Worm (Caenorhabditis elegans) whole organism, young adult: ENCODE data around the gene K02H11.9.

ENCODE experiments used
- F22D6.2 ChIP-seq: sonication (generic microtip); optimal IDR thresholded peaks from 2 replicates; lab custom pipeline; 2016; ENCODE audit warnings: mild to moderate bottlenecking, missing genetic modification characterization, missing compliant biosample characterization
- F49E8.2 ChIP-seq: sonication (generic microtip); optimal IDR thresholded peaks from 3 replicates; lab custom pipeline; 2017; ENCODE audit warnings: missing genetic modification characterization, mild to moderate bottlenecking, missing compliant biosample characterization, antibody characterized with exemption, moderate library complexity; ENCODE audit not compliant: insufficient read depth
- F52B5.7 ChIP-seq: sonication (generic microtip); optimal IDR thresholded peaks from 2 replicates; lab custom pipeline; 2016; ENCODE audit warnings: mild to moderate bottlenecking, missing genetic modification characterization, missing compliant biosample characterization
- F55B11.4 ChIP-seq: sonication (generic microtip); optimal IDR thresholded peaks from 2 replicates; lab custom pipeline; 2016; ENCODE audit warnings: missing compliant biosample characterization, missing genetic modification characterization, borderline replicate concordance; ENCODE audit not compliant: insufficient read depth
- F57C9.4 ChIP-seq: sonication (generic microtip); optimal IDR thresholded peaks from 2 replicates; lab custom pipeline; 2017; ENCODE audit warnings: mild to moderate bottlenecking, missing genetic modification characterization, missing compliant biosample characterization
- akir-1 ChIP-seq: fragments of 200-800 bp; sonication (Bioruptor generic); optimal IDR thresholded peaks from 2 replicates; lab custom pipeline; 2018; ENCODE audit warnings: mild to moderate bottlenecking, missing genetic modification characterization, moderate library complexity, missing compliant biosample characterization
- athp-1 ChIP-seq: sonication (generic microtip); optimal IDR thresholded peaks from 2 replicates; lab custom pipeline; 2017; ENCODE audit warnings: mild to moderate bottlenecking, missing genetic modification characterization, missing compliant biosample characterization
- attf-6 ChIP-seq: fragments of 200-800 bp; sonication (Bioruptor generic); IDR thresholded peaks from 2 replicates; pipeline ENCODE4 v1.3.6; 2022; ENCODE audit warnings: missing genetic modification reagents, missing genetic modification characterization, missing compliant biosample characterization
- cebp-2 ChIP-seq: fragments of 200-800 bp; sonication (Bioruptor generic); IDR thresholded peaks from 2 replicates; pipeline ENCODE4 v1.3.6; 2022; ENCODE audit warnings: missing genetic modification characterization, missing compliant biosample characterization
- ceh-40 ChIP-seq: fragments of 200-800 bp; sonication (Bioruptor generic); IDR thresholded peaks from 2 replicates; pipeline ENCODE4 v1.3.6; 2022; ENCODE audit warnings: missing genetic modification characterization, missing compliant biosample characterization
- ceh-58 ChIP-seq: fragments of 200-800 bp; sonication (Bioruptor generic); IDR thresholded peaks from 2 replicates; pipeline ENCODE4 v1.3.6; 2022; ENCODE audit warnings: missing genetic modification characterization, missing compliant biosample characterization
- ceh-79 ChIP-seq: sonication (generic microtip); optimal IDR thresholded peaks from 2 replicates; lab custom pipeline; 2017; ENCODE audit warnings: mild to moderate bottlenecking, missing genetic modification characterization, missing compliant biosample characterization
- die-1 ChIP-seq: sonication (generic microtip); optimal IDR thresholded peaks from 2 replicates; lab custom pipeline; 2016; ENCODE audit warnings: missing genotype, mild to moderate bottlenecking, missing genetic modification characterization, missing compliant biosample characterization
- dox-1 ChIP-seq: fragments of 200-800 bp; sonication (Bioruptor generic); IDR thresholded peaks from 2 replicates; pipeline ENCODE4 v1.3.6; 2022; ENCODE audit warnings: missing genetic modification reagents, missing genetic modification characterization, missing compliant biosample characterization
- dpff-1 ChIP-seq: sonication (generic microtip); optimal IDR thresholded peaks from 2 replicates; lab custom pipeline; 2017; ENCODE audit warnings: mild to moderate bottlenecking, missing genetic modification characterization, missing compliant biosample characterization
- egl-18 ChIP-seq: fragments of 200-800 bp; sonication (Bioruptor generic); IDR thresholded peaks from 2 replicates; pipeline ENCODE4 v1.3.6; 2022; ENCODE audit warnings: missing genetic modification reagents, missing genetic modification characterization, missing compliant biosample characterization
- egl-44 ChIP-seq: fragments of 200-800 bp; sonication (Bioruptor generic); IDR thresholded peaks from 2 replicates; pipeline ENCODE4 v1.3.6; 2022; ENCODE audit warnings: missing genetic modification reagents, missing genetic modification characterization, missing compliant biosample characterization
- fkh-3 ChIP-seq: sonication (generic microtip); optimal IDR thresholded peaks from 2 replicates; lab custom pipeline; 2016; ENCODE audit warnings: mild to moderate bottlenecking, missing genetic modification characterization, missing compliant biosample characterization
- gei-17 ChIP-seq: fragments of 200-800 bp; sonication (Bioruptor generic); optimal IDR thresholded peaks from 2 replicates; lab custom pipeline; 2018; ENCODE audit warnings: mild to moderate bottlenecking, missing genetic modification characterization, missing compliant biosample characterization
- him-1 ChIP-seq: sonication (generic microtip); optimal IDR thresholded peaks from 2 replicates; lab custom pipeline; 2016; ENCODE audit warnings: missing genotype, missing genetic modification reagents, missing genetic modification characterization, missing compliant biosample characterization
- hmg-1.2 ChIP-seq: fragments of 200-800 bp; sonication (Bioruptor generic); IDR thresholded peaks from 2 replicates; pipeline ENCODE4 v1.3.6; 2022; ENCODE audit warnings: missing genetic modification reagents, missing genetic modification characterization, missing compliant biosample characterization
- hrde-1 ChIP-seq: sonication (generic microtip); optimal IDR thresholded peaks from 2 replicates; lab custom pipeline; 2016; ENCODE audit warnings: missing genetic modification characterization, mild to moderate bottlenecking, missing compliant biosample characterization, moderate library complexity, missing genotype, missing genetic modification reagents, borderline replicate concordance
- hsf-1 ChIP-seq: fragments of 200-800 bp; sonication (Bioruptor generic); IDR thresholded peaks from 2 replicates; pipeline ENCODE4 v1.3.6; 2022; ENCODE audit warnings: missing genetic modification reagents, missing genetic modification characterization, missing compliant biosample characterization
- lin-54 ChIP-seq: fragments of 200-800 bp; sonication (Bioruptor generic); optimal IDR thresholded peaks from 2 replicates; lab custom pipeline; 2018; ENCODE audit warnings: mild to moderate bottlenecking, missing genetic modification characterization, missing compliant biosample characterization
- madf-10 ChIP-seq: sonication (generic microtip); optimal IDR thresholded peaks from 2 replicates; lab custom pipeline; 2016; ENCODE audit warnings: mild to moderate bottlenecking, missing genetic modification characterization, missing compliant biosample characterization
- mel-28 ChIP-seq: sonication (generic microtip); optimal IDR thresholded peaks from 2 replicates; lab custom pipeline; 2016; ENCODE audit warnings: borderline replicate concordance, mild to moderate bottlenecking, missing genetic modification characterization, missing compliant biosample characterization
- nfya-1 ChIP-seq: sonication (generic microtip); optimal IDR thresholded peaks from 2 replicates; lab custom pipeline; 2017; ENCODE audit warnings: antibody characterized with exemption, missing compliant biosample characterization, missing genetic modification characterization, borderline replicate concordance; ENCODE audit not compliant: insufficient read depth
- nhr-27 ChIP-seq: fragments of 200-800 bp; sonication (Bioruptor generic); optimal IDR thresholded peaks from 2 replicates; lab custom pipeline; 2018; ENCODE audit warnings: mild to moderate bottlenecking, missing genetic modification characterization, moderate library complexity, missing compliant biosample characterization
- pbrm-1 ChIP-seq: fragments of 200-800 bp; sonication (Bioruptor generic); IDR thresholded peaks from 2 replicates; pipeline ENCODE4 v1.3.6; 2022; ENCODE audit warnings: missing genetic modification reagents, missing genetic modification characterization, missing compliant biosample characterization
- rcor-1 ChIP-seq: fragments of 200-800 bp; sonication (Bioruptor generic); IDR thresholded peaks from 2 replicates; pipeline ENCODE4 v1.3.6; 2022; ENCODE audit warnings: missing genetic modification reagents, missing genetic modification characterization, missing compliant biosample characterization
- rec-8 ChIP-seq, 2 experiments: sonication (generic microtip); optimal IDR thresholded peaks; 2 replicates each; lab custom pipeline; 2016; ENCODE audit warnings: mild to moderate bottlenecking in 2 of 2, missing genetic modification characterization in 2 of 2, missing genetic modification reagents in 2 of 2, missing genotype in 2 of 2, missing biosample characterization in 1 of 2, missing compliant biosample characterization in 1 of 2, moderate library complexity in 1 of 2
- sdz-38 ChIP-seq: sonication (generic microtip); optimal IDR thresholded peaks from 2 replicates; lab custom pipeline; 2016; ENCODE audit warnings: missing genotype, missing genetic modification characterization, missing compliant biosample characterization
- sptf-2 ChIP-seq: fragments of 200-800 bp; sonication (Bioruptor generic); optimal IDR thresholded peaks from 2 replicates; lab custom pipeline; 2018; ENCODE audit warnings: mild to moderate bottlenecking, missing genetic modification characterization, missing compliant biosample characterization
- tlf-1 ChIP-seq: fragments of 200-800 bp; sonication (Bioruptor generic); optimal IDR thresholded peaks from 2 replicates; lab custom pipeline; 2018; ENCODE audit warnings: mild to moderate bottlenecking, missing genetic modification characterization, missing compliant biosample characterization
- unc-130 ChIP-seq: sonication (generic microtip); optimal IDR thresholded peaks from 2 replicates; lab custom pipeline; 2016; ENCODE audit warnings: missing genetic modification reagents, missing genetic modification characterization, missing compliant biosample characterization
- zfh-2 ChIP-seq: fragments of 200-800 bp; sonication (Bioruptor generic); conservative IDR thresholded peaks from 2 replicates; pipeline ENCODE4 v1.3.6; 2022; ENCODE audit warnings: missing genetic modification reagents, missing genetic modification characterization, missing compliant biosample characterization
- zim-3 ChIP-seq: sonication (generic microtip); optimal IDR thresholded peaks from 2 replicates; lab custom pipeline; 2017; ENCODE audit warnings: mild to moderate bottlenecking, missing genetic modification characterization, moderate library complexity, missing compliant biosample characterization
- ztf-22 ChIP-seq: fragments of 200-800 bp; sonication (Bioruptor generic); optimal IDR thresholded peaks from 2 replicates; lab custom pipeline; 2018; ENCODE audit warnings: mild to moderate bottlenecking, missing genetic modification characterization, moderate library complexity, missing compliant biosample characterization
- ztf-25 ChIP-seq: fragments of 200-800 bp; sonication (Bioruptor generic); IDR thresholded peaks from 2 replicates; pipeline ENCODE4 v1.3.6; 2022; ENCODE audit warnings: missing genetic modification reagents, missing genetic modification characterization, missing compliant biosample characterization
- ztf-28 ChIP-seq: fragments of 200-800 bp; sonication (Bioruptor generic); IDR thresholded peaks from 2 replicates; pipeline ENCODE4 v1.3.6; 2022; ENCODE audit warnings: missing genetic modification reagents, missing genetic modification characterization, missing compliant biosample characterization
- ztf-3 ChIP-seq: fragments of 200-800 bp; sonication (Bioruptor generic); optimal IDR thresholded peaks from 2 replicates; lab custom pipeline; 2018; ENCODE audit warnings: mild to moderate bottlenecking, missing genetic modification characterization, missing compliant biosample characterization
- ztf-6 ChIP-seq: fragments of 200-800 bp; sonication (Bioruptor generic); IDR thresholded peaks from 2 replicates; pipeline ENCODE4 v1.3.6; 2022; ENCODE audit warnings: missing genetic modification reagents, missing genetic modification characterization, missing compliant biosample characterization

Gene K02H11.9

ce11 chrV:1572585-1572984 is 35.7 kb upstream of the K02H11.9 start:
- TF ChIP-seq gei-17 (GFP tag; lab: Kevin White, UChicago): no peak
- TF ChIP-seq F49E8.2: no peak
- no peak for TF ChIP-seq akir-1 (GFP tag; lab: Kevin White, UChicago)
- TF ChIP-seq hrde-1 (tag; lab: Kevin White, UChicago): no peak
- no peak for TF ChIP-seq sptf-2 (GFP tag; lab: Kevin White, UChicago)
- no peak for TF ChIP-seq egl-44 (GFP tag; lab: Robert Waterston, UW)
- TF ChIP-seq tlf-1: no peak
- TF ChIP-seq cebp-2 (GFP tag; lab: Robert Waterston, UW): no peak
- no peak for TF ChIP-seq dpff-1
- TF ChIP-seq attf-6 (GFP tag; lab: Robert Waterston, UW): no peak

DNA sequence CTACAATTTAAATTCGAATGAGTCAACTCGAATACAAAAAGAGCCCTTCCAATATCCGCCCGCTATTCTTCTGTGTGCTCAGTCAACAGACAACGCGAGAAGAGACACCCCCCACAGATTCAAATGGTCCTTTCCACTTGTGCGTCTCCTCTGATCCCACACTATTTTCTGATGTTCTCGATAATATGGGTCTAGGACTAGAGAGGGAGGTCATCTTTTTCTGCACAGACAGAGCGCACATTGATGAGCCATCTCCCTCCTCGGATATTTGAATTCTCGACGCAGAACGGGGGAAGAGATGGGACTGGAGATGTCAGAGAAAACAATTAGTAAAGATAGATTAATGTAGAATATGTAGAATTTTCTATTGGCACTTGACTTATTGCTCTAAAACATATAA is 33.8 kb upstream of the K02H11.9 start:
- TF ChIP-seq pbrm-1 (GFP tag; lab: Robert Waterston, UW) (no peak), F22D6.2 (tag; lab: Kevin White, UChicago) (no peak), rcor-1 (GFP tag; lab: Robert Waterston, UW) (no peak), hsf-1 (GFP tag; lab: Robert Waterston, UW) (no peak), F57C9.4 (tag; lab: Kevin White, UChicago) (no peak), zfh-2 (no peak), egl-18 (GFP tag; lab: Robert Waterston, UW) (no peak), ztf-3 (no peak), nfya-1 (tag; lab: Kevin White, UChicago) (no peak), rec-8 (tag; optimal IDR thresholded peaks at IDR 0.05; lab: Kevin White, UChicago) (no peak), nhr-27 (tag; lab: Kevin White, UChicago) (no peak), sdz-38 (no peak), unc-130 (GFP tag; lab: Kevin White, UChicago) (no peak), dox-1 (GFP tag; lab: Robert Waterston, UW) (no peak), madf-10 (tag; lab: Kevin White, UChicago) (no peak), zim-3 (no peak), hmg-1.2 (no peak), die-1 (no peak), fkh-3 (no peak), cebp-2 (GFP tag; lab: Robert Waterston, UW) (no peak)

DNA sequence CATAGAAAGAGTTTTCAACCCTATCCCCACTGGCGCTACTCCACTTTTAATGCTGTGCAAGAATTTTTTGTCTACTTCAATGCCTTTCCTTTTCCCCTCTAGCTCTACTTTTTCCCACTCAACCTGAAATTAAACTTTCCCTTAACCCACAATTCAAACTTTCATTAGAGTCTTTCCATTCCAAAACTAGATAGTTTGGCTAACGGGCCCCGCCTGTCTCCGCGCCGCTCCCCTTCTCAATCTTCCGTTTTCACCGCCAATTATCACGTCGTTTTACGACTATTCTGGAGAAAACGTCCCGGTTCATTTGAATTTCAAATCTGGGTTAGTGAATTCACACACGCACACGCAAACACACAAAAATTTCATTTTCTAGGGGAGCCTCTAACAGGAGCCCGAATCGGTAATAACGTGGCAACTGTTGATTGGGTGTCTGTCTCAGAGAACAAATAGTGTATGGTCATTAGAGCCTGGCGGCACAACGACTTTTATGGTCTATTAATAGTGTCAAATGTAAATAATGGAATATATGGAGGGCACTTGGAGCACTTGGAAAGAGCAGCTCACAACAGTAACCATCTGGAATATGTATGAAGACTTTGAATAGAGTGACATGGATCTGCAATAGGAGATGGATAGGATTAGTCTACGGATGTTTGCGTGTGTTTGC is 33.0 kb upstream of the K02H11.9 start:
- TF ChIP-seq him-1 (tag; lab: Kevin White, UChicago) (no peak), ceh-58 (GFP tag; lab: Robert Waterston, UW) (no peak), sptf-2 (GFP tag; lab: Kevin White, UChicago) (no peak), lin-54 (no peak), ztf-3 (no peak), mel-28 (tag; lab: Kevin White, UChicago) (no peak), ztf-6 (GFP tag; lab: Robert Waterston, UW) (no peak), athp-1 (tag; lab: Kevin White, UChicago) (no peak), ztf-28 (GFP tag; lab: Robert Waterston, UW) (no peak), ceh-40 (GFP tag; lab: Robert Waterston, UW) (no peak), ztf-25 (GFP tag; lab: Robert Waterston, UW) (no peak), ceh-79 (tag; lab: Kevin White, UChicago) (no peak), F55B11.4 (tag; lab: Kevin White, UChicago) (no peak), F52B5.7 (no peak), ztf-22 (GFP tag; lab: Kevin White, UChicago) (no peak), pbrm-1 (GFP tag; lab: Robert Waterston, UW) (no peak), hsf-1 (GFP tag; lab: Robert Waterston, UW) (no peak)
